Fruit fly (Drosophila melanogaster) Kc167 (cell line): ENCODE measurements around the gene EMC3.

ENCODE experiments used
- Myc ChIP-seq: fragments of >200 bp; optimal IDR thresholded peaks from 2 replicates; lab custom pipeline; 2017; ENCODE audit warnings: missing external identifiers
- Sin3A ChIP-seq: fragments of >200 bp; optimal IDR thresholded peaks from 2 replicates; lab custom pipeline; 2018; ENCODE audit warnings: missing external identifiers
- h ChIP-seq: fragments of >200 bp; optimal IDR thresholded peaks from 3 replicates; lab custom pipeline; 2018; ENCODE audit warnings: missing external identifiers
- insv ChIP-seq: fragments of >200 bp; optimal IDR thresholded peaks from 3 replicates; lab custom pipeline; 2018; ENCODE audit warnings: missing external identifiers
- psq ChIP-seq: fragments of >200 bp; optimal IDR thresholded peaks from 2 replicates; lab custom pipeline; 2017; ENCODE audit warnings: missing external identifiers
- ttk ChIP-seq: sonication (Bioruptor generic); optimal IDR thresholded peaks from 2 replicates; lab custom pipeline; 2017; ENCODE audit warnings: missing external identifiers

dm6 chr2L:10728751-10729150, 3.5 kb downstream of the EMC3 start, which contains the start of gene CG6443:
- no peak for TF ChIP-seq psq (lab: Kevin White, UChicago)
- TF ChIP-seq Myc (lab: Kevin White, UChicago): no peak
- TF ChIP-seq h (lab: Kevin White, UChicago): no peak
- TF ChIP-seq insv (lab: Kevin White, UChicago): no peak
- TF ChIP-seq ttk: no peak
- TF ChIP-seq Sin3A (lab: Kevin White, UChicago): no peak
